Fruit fly (Drosophila melanogaster): ENCODE measurements around the gene xmas.

xmas gene

DNA sequence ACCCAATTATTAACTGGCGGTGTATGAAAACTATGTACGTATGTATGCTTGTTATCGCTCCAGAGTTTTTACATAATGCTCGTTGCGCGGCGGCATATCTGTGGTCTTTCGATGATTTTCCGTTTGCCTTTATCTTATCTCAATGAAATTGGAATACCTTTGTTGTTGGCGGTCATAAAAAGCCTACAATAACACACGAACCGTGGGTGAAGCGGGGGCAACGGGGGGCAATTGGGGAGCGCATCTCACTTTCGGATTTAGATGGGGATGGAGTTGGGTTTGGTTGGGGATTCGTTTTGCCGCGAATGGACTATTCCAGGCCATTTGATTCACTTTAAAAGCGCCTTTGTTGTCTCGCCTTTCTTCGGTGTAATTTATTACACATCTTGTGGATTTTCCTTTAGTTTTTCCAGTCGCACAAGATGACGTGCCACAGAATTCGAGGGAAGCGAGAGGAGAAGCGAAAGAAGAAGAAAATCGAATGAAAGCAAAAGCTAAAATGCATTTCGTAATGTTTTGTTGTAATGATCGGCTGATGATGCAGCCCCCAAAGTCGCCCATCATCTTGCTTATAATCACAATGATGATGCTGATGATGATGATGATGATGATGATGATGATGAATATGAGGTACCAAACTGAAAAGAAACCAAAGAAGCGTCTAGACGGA is 36.5 kb downstream of the xmas start:
- TF ChIP-seq ey (GFP tag; optimal IDR thresholded peaks at IDR 0.05) = no peak
- no peak for TF ChIP-seq pan (optimal IDR thresholded peaks at IDR 0.05)
- no peak for TF ChIP-seq Hr83 (GFP tag; optimal IDR thresholded peaks at IDR 0.05; ENCODE audit: poor library complexity, severe bottlenecking)
- no peak for TF ChIP-seq tai (GFP tag; optimal IDR thresholded peaks at IDR 0.05)
- TF ChIP-seq Hnf4 (GFP tag; optimal IDR thresholded peaks at IDR 0.05) = no peak
- TF ChIP-seq Abd-B (GFP tag; optimal IDR thresholded peaks at IDR 0.05) = no peak
- no peak for TF ChIP-seq CG9705 (GFP tag; optimal IDR thresholded peaks at IDR 0.05)
- no peak for TF ChIP-seq Dfd (GFP tag; optimal IDR thresholded peaks at IDR 0.05)
- TF ChIP-seq Hr78 (GFP tag; optimal IDR thresholded peaks at IDR 0.05) = no peak
- no peak for TF ChIP-seq HLH106 (tag; optimal IDR thresholded peaks at IDR 0.05)
- no peak for TF ChIP-seq sv (GFP tag; optimal IDR thresholded peaks at IDR 0.05)
- TF ChIP-seq dsf (GFP tag; optimal IDR thresholded peaks at IDR 0.05; ENCODE audit: borderline replicate concordance) = no peak
- no peak for TF ChIP-seq h (GFP tag; optimal IDR thresholded peaks at IDR 0.05)
- TF ChIP-seq woc (GFP tag; optimal IDR thresholded peaks at IDR 0.05) = no peak
- TF ChIP-seq Jra (GFP tag; optimal IDR thresholded peaks at IDR 0.05) = no peak
- TF ChIP-seq sage (GFP tag; optimal IDR thresholded peaks at IDR 0.05) = no peak
- no peak for TF ChIP-seq psq (GFP tag; optimal IDR thresholded peaks at IDR 0.05)
- TF ChIP-seq Vsx2 (GFP tag; optimal IDR thresholded peaks at IDR 0.05; ENCODE audit: partially characterized antibody) = no peak

dm6 chrX:17121600-17121999 is 37.5 kb downstream of the xmas start:
- TF ChIP-seq Hr83 (GFP tag; optimal IDR thresholded peaks at IDR 0.05; ENCODE audit: poor library complexity, severe bottlenecking) = peak; percentile 94
- peak; percentile 33 for TF ChIP-seq dmrt93B (GFP tag; optimal IDR thresholded peaks at IDR 0.05)
- no peak for TF ChIP-seq brk (GFP tag; optimal IDR thresholded peaks at IDR 0.05)
- TF ChIP-seq fru (GFP tag; optimal IDR thresholded peaks at IDR 0.05) = peak; percentile 40
- peak; percentile 1 for TF ChIP-seq Sp1 (GFP tag; optimal IDR thresholded peaks at IDR 0.05)
- TF ChIP-seq CG32264 (GFP tag; optimal IDR thresholded peaks at IDR 0.05) = peak; percentile 29
- TF ChIP-seq Hr78 (GFP tag; optimal IDR thresholded peaks at IDR 0.05) = no peak
- TF ChIP-seq foxo (GFP tag; optimal IDR thresholded peaks at IDR 0.05) = peak in 1 of 2 experiments; percentile 52
- TF ChIP-seq h (GFP tag; optimal IDR thresholded peaks at IDR 0.05) = peak; percentile 40
- peak; percentile 8 for TF ChIP-seq psq (GFP tag; optimal IDR thresholded peaks at IDR 0.05)
- TF ChIP-seq rgr (GFP tag; optimal IDR thresholded peaks at IDR 0.05) = peak; percentile 11
- TF ChIP-seq HLH106 (tag; optimal IDR thresholded peaks at IDR 0.05) = peak; percentile 26
- no peak for TF ChIP-seq Jra (GFP tag; optimal IDR thresholded peaks at IDR 0.05)
- no peak for TF ChIP-seq GATAd (GFP tag; optimal IDR thresholded peaks at IDR 0.05)
- peak; percentile 1 for TF ChIP-seq CG9705 (GFP tag; optimal IDR thresholded peaks at IDR 0.05)
- peak; percentile 7 for TF ChIP-seq sv (GFP tag; optimal IDR thresholded peaks at IDR 0.05)

dm6 chrX:17113324-17113723 is 45.8 kb downstream of the xmas start:
- no peak for TF ChIP-seq jim (GFP tag; optimal IDR thresholded peaks at IDR 0.05)
- peak; percentile 50 for TF ChIP-seq rgr (GFP tag; optimal IDR thresholded peaks at IDR 0.05)
- TF ChIP-seq fru (GFP tag; optimal IDR thresholded peaks at IDR 0.05) = no peak
- TF ChIP-seq usp (GFP tag; optimal IDR thresholded peaks at IDR 0.05) = no peak
- TF ChIP-seq CG9705 (GFP tag; optimal IDR thresholded peaks at IDR 0.05) = no peak
- no peak for TF ChIP-seq Hnf4 (GFP tag; optimal IDR thresholded peaks at IDR 0.05)
- TF ChIP-seq psq (GFP tag; optimal IDR thresholded peaks at IDR 0.05) = peak; percentile 61
- no peak for TF ChIP-seq Abd-B (GFP tag; optimal IDR thresholded peaks at IDR 0.05)
- peak; percentile 48 for TF ChIP-seq OdsH (GFP tag; optimal IDR thresholded peaks at IDR 0.05)
- no peak for TF ChIP-seq dmrt93B (GFP tag; optimal IDR thresholded peaks at IDR 0.05)
- no peak for TF ChIP-seq dl (GFP tag; optimal IDR thresholded peaks at IDR 0.05; ENCODE audit: insufficient read depth in 1 of 2, partially characterized antibody in 2 of 2)
- TF ChIP-seq foxo (GFP tag; optimal IDR thresholded peaks at IDR 0.05) = peak in 1 of 2 experiments; percentile 38
- no peak for TF ChIP-seq CG32264 (GFP tag; optimal IDR thresholded peaks at IDR 0.05)
- TF ChIP-seq pan (optimal IDR thresholded peaks at IDR 0.05) = no peak
- TF ChIP-seq Rel (GFP tag; optimal IDR thresholded peaks at IDR 0.05) = no peak
- TF ChIP-seq Rel (tag; optimal IDR thresholded peaks at IDR 0.05) = no peak
- TF ChIP-seq h (GFP tag; optimal IDR thresholded peaks at IDR 0.05) = no peak
- TF ChIP-seq Sp1 (GFP tag; optimal IDR thresholded peaks at IDR 0.05) = peak; percentile 62
- TF ChIP-seq dsf (GFP tag; optimal IDR thresholded peaks at IDR 0.05; ENCODE audit: borderline replicate concordance) = no peak
- TF ChIP-seq CrebA (GFP tag; optimal IDR thresholded peaks at IDR 0.05; ENCODE audit: borderline replicate concordance) = no peak
- TF ChIP-seq HLH106 (tag; optimal IDR thresholded peaks at IDR 0.05) = peak; percentile 44
- TF ChIP-seq Dfd (GFP tag; optimal IDR thresholded peaks at IDR 0.05) = no peak
- TF ChIP-seq Vsx2 (GFP tag; optimal IDR thresholded peaks at IDR 0.05; ENCODE audit: partially characterized antibody) = no peak

All from whole organism, wandering third instar larva.